Worm (Caenorhabditis elegans): ENCODE results near the gene npr-35.

- no peak for TF ChIP-seq nhr-11 (tag; optimal IDR thresholded peaks at IDR 0.05)
- TF ChIP-seq nhr-28 (tag; optimal IDR thresholded peaks at IDR 0.05), result no peak
- no peak for TF ChIP-seq fos-1 (tag; optimal IDR thresholded peaks at IDR 0.05)
- no peak for TF ChIP-seq mef-2 (tag; optimal IDR thresholded peaks at IDR 0.05)
- no peak for TF ChIP-seq snpc-4 (tag; optimal IDR thresholded peaks at IDR 0.05)
- TF ChIP-seq lin-15B (tag; optimal IDR thresholded peaks at IDR 0.05), result no peak
- no peak for TF ChIP-seq sup-37 (GFP tag; optimal IDR thresholded peaks at IDR 0.05)
- no peak for TF ChIP-seq F16B12.6 (tag; optimal IDR thresholded peaks at IDR 0.05)
Observed at ce11 chrIV:7724912-7725311, 18.7 kb upstream of the npr-35 start.

Measured in whole organism, L1 larva.